Fruit fly (Drosophila melanogaster) whole organism, pupa: ENCODE results near the gene CG9259.

Experiments used
- Snoo ChIP-seq: fragments of 200-800 bp; sonication (Bioruptor generic); optimal IDR thresholded peaks from 3 replicates; lab custom pipeline; 2017; ENCODE audit warnings: missing biosample characterization, mild to moderate bottlenecking, missing genetic modification characterization, inconsistent platforms
- rn ChIP-seq: fragments of 200-800 bp; sonication (Bioruptor generic); IDR thresholded peaks from 2 replicates; pipeline ENCODE4 v1.3.6; 2022; ENCODE audit warnings: missing biosample characterization, missing genetic modification characterization

DNA sequence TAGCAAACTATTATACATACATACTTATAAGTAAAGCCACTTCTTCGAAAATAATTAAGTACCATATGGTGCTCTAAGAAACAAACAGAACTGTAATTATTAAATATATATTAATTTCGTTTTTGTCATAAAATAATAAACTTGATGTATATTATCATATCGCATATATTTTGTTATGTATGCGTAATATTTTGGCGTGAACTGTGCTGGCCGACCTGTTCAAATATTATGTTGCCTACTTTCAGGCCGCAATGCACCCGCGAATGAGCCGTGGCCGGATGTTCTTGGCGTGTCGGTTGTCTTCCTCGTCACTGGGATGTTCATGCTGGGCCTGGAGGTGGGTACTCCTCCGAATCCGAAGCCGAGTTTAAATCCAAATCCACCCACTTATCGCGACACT lies 11.3 kb upstream of the CG9259 start:
- TF ChIP-seq Snoo (tag; lab: Kevin White, UChicago) (no peak), rn (GFP tag; lab: Robert Waterston, UW) (no peak)
